Fruit fly (Drosophila melanogaster) Kc167 (cell line): ENCODE measurements around the gene Ir94a.

ENCODE experiments used
- Myc ChIP-seq: fragments of >200 bp; optimal IDR thresholded peaks from 2 replicates; lab custom pipeline; 2017; ENCODE audit warnings: missing external identifiers
- h ChIP-seq: fragments of >200 bp; optimal IDR thresholded peaks from 3 replicates; lab custom pipeline; 2018; ENCODE audit warnings: missing external identifiers
- psq ChIP-seq: fragments of >200 bp; optimal IDR thresholded peaks from 2 replicates; lab custom pipeline; 2017; ENCODE audit warnings: missing external identifiers

DNA sequence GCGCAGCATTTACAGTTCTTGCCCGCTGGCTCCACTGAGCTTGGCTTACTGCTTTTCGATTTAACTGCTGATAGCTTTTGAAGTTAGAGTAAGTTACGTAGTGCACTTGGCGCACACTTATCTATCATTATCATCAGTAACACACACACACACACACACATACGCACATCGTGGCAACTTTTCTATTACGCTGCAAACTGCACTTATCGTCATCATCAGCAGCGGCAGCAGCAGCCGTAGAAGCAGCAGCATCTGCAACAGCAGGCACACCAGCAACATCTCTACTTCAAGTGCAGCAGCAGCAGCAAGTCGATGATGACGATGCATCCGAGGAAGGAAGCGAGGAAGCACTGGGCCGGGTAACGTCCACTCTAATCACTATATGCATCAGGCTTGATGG, 45.5 kb downstream of the Ir94a start:
- TF ChIP-seq psq (lab: Kevin White, UChicago) (no peak), Myc (lab: Kevin White, UChicago) (no peak), h (lab: Kevin White, UChicago) (no peak)
